Fruit fly (Drosophila melanogaster): ENCODE measurements around the gene CheA84a.

dm6 chr3R:8215528-8216189 is 11.0 kb upstream of the CheA84a start:
- no peak for TF ChIP-seq usp (GFP tag; optimal IDR thresholded peaks at IDR 0.05)
- TF ChIP-seq pan (optimal IDR thresholded peaks at IDR 0.05) = no peak

Measured in whole organism, wandering third instar larva.